Worm (Caenorhabditis elegans): ENCODE measurements around the gene oac-55.

The oac-55 gene

ce11 chrV:3756887-3757286 lies 4.1 kb upstream of the oac-55 start, which contains the start of gene gid-7 (continued):
- TF ChIP-seq unc-62 (GFP tag; optimal IDR thresholded peaks at IDR 0.05 in 1 of 2), result peak in 1 of 2 experiments; percentile 96
- TF ChIP-seq unc-62 (tag; optimal IDR thresholded peaks at IDR 0.05), result no peak
- peak; percentile 2 for TF ChIP-seq unc-130 (GFP tag; optimal IDR thresholded peaks at IDR 0.05)
- TF ChIP-seq Y105C5A.15 (GFP tag; IDR thresholded peaks at IDR 0.05), result no peak
- TF ChIP-seq spr-3 (GFP tag; optimal IDR thresholded peaks at IDR 0.05), result no peak
- no peak for TF ChIP-seq nhr-41 (GFP tag; IDR thresholded peaks at IDR 0.05)
- no peak for TF ChIP-seq fkh-10 (GFP tag; optimal IDR thresholded peaks at IDR 0.05)
- TF ChIP-seq ceh-62 (tag; optimal IDR thresholded peaks at IDR 0.05), result no peak
- TF ChIP-seq hif-1 (tag; optimal IDR thresholded peaks at IDR 0.05), result no peak
- no peak for TF ChIP-seq ctbp-1 (GFP tag; IDR thresholded peaks at IDR 0.05)
- peak; percentile 28; the same call in 1 of the 2 replicates for TF ChIP-seq egl-43 (GFP tag; IDR thresholded peaks at IDR 0.05)
- TF ChIP-seq Y75B8A.6 (GFP tag; IDR thresholded peaks at IDR 0.05), result no peak
- no peak for TF ChIP-seq daf-12 (tag; optimal IDR thresholded peaks at IDR 0.05)

ce11 chrV:3759419-3759915 lies 1.5 kb upstream of the oac-55 start, which contains the start of gene chk-1:
Gene chk-1 (minus strand): TSS chrV:3759469.
- TF ChIP-seq D1046.2 (GFP tag; IDR thresholded peaks at IDR 0.05) (no peak), nhr-77 (tag; optimal IDR thresholded peaks at IDR 0.05) (peak; percentile 35), nhr-10 (tag; optimal IDR thresholded peaks at IDR 0.05) (no peak), spr-1 (tag; optimal IDR thresholded peaks at IDR 0.05) (no peak), lin-29 (GFP tag; IDR thresholded peaks at IDR 0.05) (no peak), set-16 (GFP tag; IDR thresholded peaks at IDR 0.05) (no peak), hlh-11 (tag; optimal IDR thresholded peaks at IDR 0.05) (peak; percentile 50), R02D3.7 (tag; optimal IDR thresholded peaks at IDR 0.05) (peak; percentile 88), T20F7.1 (GFP tag; optimal IDR thresholded peaks at IDR 0.05) (no peak), F10B5.3 (tag; optimal IDR thresholded peaks at IDR 0.05) (no peak), dmd-6 (GFP tag; IDR thresholded peaks at IDR 0.05) (peak; percentile 14; the same call in 1 of the 2 replicates), gei-8 (GFP tag; optimal IDR thresholded peaks at IDR 0.05) (no peak), pha-4 (GFP tag; IDR thresholded peaks at IDR 0.05) (no peak), pha-4 (tag; optimal IDR thresholded peaks at IDR 0.05) (peak; percentile 24), dmd-8 (GFP tag; IDR thresholded peaks at IDR 0.05) (no peak), ceh-32 (tag; optimal IDR thresholded peaks at IDR 0.05; ENCODE audit: poor library complexity) (no peak), hif-1 (tag; optimal IDR thresholded peaks at IDR 0.05) (peak in 1 of 2 experiments; percentile 63), mxl-2 (GFP tag; conservative IDR thresholded peaks at IDR 0.05) (no peak), Y48G9A.11 (GFP tag; IDR thresholded peaks at IDR 0.05) (peak; percentile 97), F49E8.2 (tag; optimal IDR thresholded peaks at IDR 0.05; ENCODE audit: borderline replicate concordance) (no peak), mdl-1 (tag; optimal IDR thresholded peaks at IDR 0.05) (no peak), jun-1 (tag; optimal IDR thresholded peaks at IDR 0.05) (no peak), ceh-28 (tag; optimal IDR thresholded peaks at IDR 0.05) (no peak), dpl-1 (GFP tag; optimal IDR thresholded peaks at IDR 0.05) (peak; percentile 95), Y105C5A.15 (GFP tag; IDR thresholded peaks at IDR 0.05) (no peak), nhr-25 (tag; optimal IDR thresholded peaks at IDR 0.05; ENCODE audit: borderline replicate concordance, insufficient read depth) (no peak), ama-1 (optimal IDR thresholded peaks at IDR 0.05) (no peak), hlh-30 (tag; optimal IDR thresholded peaks at IDR 0.05; ENCODE audit: insufficient read depth) (peak; percentile 52), lin-13 (GFP tag; optimal IDR thresholded peaks at IDR 0.05) (no peak), mes-2 (tag; optimal IDR thresholded peaks at IDR 0.05; ENCODE audit: poor library complexity, severe bottlenecking) (peak; percentile 83), rbr-2 (tag; optimal IDR thresholded peaks at IDR 0.05) (peak; percentile 39), zfp-2 (tag; optimal IDR thresholded peaks at IDR 0.05) (no peak), mxl-3 (GFP tag; optimal IDR thresholded peaks at IDR 0.05) (no peak)
